Worm (Caenorhabditis elegans) whole organism, L3 larva: ENCODE measurements around the gene W04G3.11.

Source experiments
- R02D3.7 ChIP-seq: fragments of 150-350 bp; optimal IDR thresholded peaks from 2 replicates; lab custom pipeline; 2014; ENCODE audit warnings: missing biosample characterization, missing genetic modification characterization
- ZK546.5 ChIP-seq: sonication (generic microtip); optimal IDR thresholded peaks from 2 replicates; lab custom pipeline; 2017; ENCODE audit warnings: missing biosample characterization, missing genetic modification characterization
- aly-2 ChIP-seq: fragments of 150-350 bp; optimal IDR thresholded peaks from 2 replicates; lab custom pipeline; 2014; ENCODE audit warnings: missing biosample characterization, missing genetic modification characterization
- ceh-28 ChIP-seq: fragments of 150-350 bp; optimal IDR thresholded peaks from 2 replicates; lab custom pipeline; 2014; ENCODE audit warnings: missing biosample characterization, missing genetic modification reagents, missing genetic modification characterization
- ceh-82 ChIP-seq: fragments of 150-350 bp; optimal IDR thresholded peaks from 2 replicates; lab custom pipeline; 2014; ENCODE audit warnings: missing biosample characterization, missing genetic modification characterization
- ceh-9 ChIP-seq: sonication (generic microtip); optimal IDR thresholded peaks from 2 replicates; lab custom pipeline; 2018; ENCODE audit warnings: missing biosample characterization, missing genetic modification characterization
- daf-12 ChIP-seq: fragments of 150-350 bp; optimal IDR thresholded peaks from 2 replicates; lab custom pipeline; 2014; ENCODE audit warnings: missing biosample characterization, missing genetic modification reagents, missing genetic modification characterization
- egl-27 ChIP-seq: sonication (generic microtip); optimal IDR thresholded peaks from 4 replicates; lab custom pipeline; 2017; ENCODE audit warnings: missing biosample characterization, missing genetic modification reagents, missing genetic modification characterization
- elt-1 ChIP-seq: fragments of 150-350 bp; optimal IDR thresholded peaks from 2 replicates; lab custom pipeline; 2014; ENCODE audit warnings: missing biosample characterization, missing genetic modification characterization
- elt-2 ChIP-seq: sonication (generic microtip); optimal IDR thresholded peaks from 2 replicates; lab custom pipeline; 2016; ENCODE audit warnings: missing genetic modification reagents, mild to moderate bottlenecking, missing genetic modification characterization, missing compliant biosample characterization
- elt-3 ChIP-seq, 3 experiments: fragments of 150-350 bp in 1 of 3; sonication (generic microtip) in 2 of 3; optimal IDR thresholded peaks; 2 replicates in 2 of 3; 4 replicates in 1 of 3; lab custom pipeline; 2014 to 2017; ENCODE audit warnings: missing biosample characterization in 3 of 3, missing genetic modification characterization in 3 of 3
- eor-1 ChIP-seq, 2 experiments: fragments of 150-350 bp; optimal IDR thresholded peaks; 2 replicates each; lab custom pipeline; 2014 to 2018; ENCODE audit warnings: missing biosample characterization in 2 of 2, missing genetic modification characterization in 2 of 2
- fkh-10 ChIP-seq: sonication (generic microtip); optimal IDR thresholded peaks from 2 replicates; lab custom pipeline; 2017; ENCODE audit warnings: missing biosample characterization, missing genetic modification reagents, missing genetic modification characterization
- fkh-2 ChIP-seq: fragments of 150-350 bp; optimal IDR thresholded peaks from 2 replicates; lab custom pipeline; 2014; ENCODE audit warnings: missing biosample characterization, missing genetic modification reagents, missing genetic modification characterization
- fos-1 ChIP-seq: fragments of 150-350 bp; optimal IDR thresholded peaks from 2 replicates; lab custom pipeline; 2014; ENCODE audit warnings: missing biosample characterization, missing genetic modification characterization
- hmg-11 ChIP-seq: sonication (generic microtip); optimal IDR thresholded peaks from 2 replicates; lab custom pipeline; 2016; ENCODE audit warnings: missing genetic modification characterization, missing compliant biosample characterization
- jun-1 ChIP-seq: fragments of 150-350 bp; optimal IDR thresholded peaks from 2 replicates; lab custom pipeline; 2014; ENCODE audit warnings: missing biosample characterization, missing genetic modification reagents, missing genetic modification characterization
- lin-15B ChIP-seq: fragments of 150-350 bp; optimal IDR thresholded peaks from 2 replicates; lab custom pipeline; 2014; ENCODE audit warnings: missing biosample characterization, missing genetic modification characterization
- lin-39 ChIP-seq: fragments of 150-350 bp; optimal IDR thresholded peaks from 2 replicates; lab custom pipeline; 2018; ENCODE audit warnings: missing biosample characterization, missing genetic modification reagents, missing genetic modification characterization
- lsy-12 ChIP-seq: sonication (generic microtip); optimal IDR thresholded peaks from 2 replicates; lab custom pipeline; 2016; ENCODE audit warnings: mild to moderate bottlenecking, missing genetic modification characterization, missing compliant biosample characterization
- mdl-1 ChIP-seq: fragments of 150-350 bp; optimal IDR thresholded peaks from 2 replicates; lab custom pipeline; 2014; ENCODE audit warnings: missing biosample characterization, missing genetic modification characterization
- mml-1 ChIP-seq: fragments of 150-350 bp; sonication (generic microtip); optimal IDR thresholded peaks from 3 replicates; lab custom pipeline; 2014; ENCODE audit warnings: missing biosample characterization, missing genetic modification characterization
- nfya-1 ChIP-seq: sonication (generic microtip); optimal IDR thresholded peaks from 2 replicates; lab custom pipeline; 2017; ENCODE audit warnings: missing genetic modification characterization, mild to moderate bottlenecking, missing compliant biosample characterization, antibody characterized with exemption, moderate library complexity; ENCODE audit not compliant: insufficient read depth
- nhr-11 ChIP-seq: fragments of 150-350 bp; optimal IDR thresholded peaks from 2 replicates; lab custom pipeline; 2014; ENCODE audit warnings: missing biosample characterization, missing genetic modification characterization
- nhr-23 ChIP-seq: fragments of 150-350 bp; optimal IDR thresholded peaks from 2 replicates; lab custom pipeline; 2014; ENCODE audit warnings: missing biosample characterization, missing genetic modification reagents, missing genetic modification characterization
- nhr-25 ChIP-seq: sonication (generic microtip); optimal IDR thresholded peaks from 2 replicates; lab custom pipeline; 2017; ENCODE audit warnings: missing biosample characterization, missing genetic modification characterization
- nhr-28 ChIP-seq: fragments of 150-350 bp; optimal IDR thresholded peaks from 2 replicates; lab custom pipeline; 2014; ENCODE audit warnings: missing biosample characterization, missing genetic modification characterization
- nhr-43 ChIP-seq: sonication (generic microtip); optimal IDR thresholded peaks from 2 replicates; lab custom pipeline; 2016; ENCODE audit warnings: mild to moderate bottlenecking, missing genetic modification characterization, missing compliant biosample characterization; ENCODE audit not compliant: poor library complexity, severe bottlenecking
- nhr-67 ChIP-seq: fragments of 150-350 bp; optimal IDR thresholded peaks from 2 replicates; lab custom pipeline; 2014; ENCODE audit warnings: missing biosample characterization, missing genetic modification characterization
- nhr-76 ChIP-seq: fragments of 150-350 bp; sonication (generic microtip); optimal IDR thresholded peaks from 5 replicates; lab custom pipeline; 2014; ENCODE audit warnings: missing biosample characterization, missing genetic modification characterization
- nhr-77 ChIP-seq: fragments of 150-350 bp; optimal IDR thresholded peaks from 2 replicates; lab custom pipeline; 2014; ENCODE audit warnings: missing biosample characterization, missing genetic modification characterization
- pha-4 ChIP-seq: fragments of 150-350 bp; optimal IDR thresholded peaks from 2 replicates; lab custom pipeline; 2014; ENCODE audit warnings: missing biosample characterization, missing genetic modification reagents, missing genetic modification characterization
- pqm-1 ChIP-seq: fragments of 150-350 bp; optimal IDR thresholded peaks from 2 replicates; lab custom pipeline; 2017; ENCODE audit warnings: missing biosample characterization, missing genetic modification characterization, inconsistent platforms
- sea-2 ChIP-seq: fragments of 150-350 bp; sonication (generic microtip); optimal IDR thresholded peaks from 4 replicates; lab custom pipeline; 2014; ENCODE audit warnings: missing biosample characterization, missing genetic modification reagents, missing genetic modification characterization
- skn-1 ChIP-seq: fragments of 150-350 bp; optimal IDR thresholded peaks from 2 replicates; lab custom pipeline; 2014; ENCODE audit warnings: missing biosample characterization, missing genetic modification characterization
- snpc-4 ChIP-seq: fragments of 150-350 bp; optimal IDR thresholded peaks from 2 replicates; lab custom pipeline; 2014; ENCODE audit warnings: missing biosample characterization, missing genetic modification characterization
- tbx-2 ChIP-seq: sonication (generic microtip); optimal IDR thresholded peaks from 2 replicates; lab custom pipeline; 2016; ENCODE audit warnings: mild to moderate bottlenecking, missing genetic modification characterization, missing compliant biosample characterization
- unc-39 ChIP-seq: sonication (generic microtip); optimal IDR thresholded peaks from 4 replicates; lab custom pipeline; 2017; ENCODE audit warnings: missing biosample characterization, missing genetic modification characterization
- zag-1 ChIP-seq: fragments of 150-350 bp; optimal IDR thresholded peaks from 2 replicates; lab custom pipeline; 2014; ENCODE audit warnings: missing biosample characterization, missing genetic modification characterization
- ztf-4 ChIP-seq: fragments of 150-350 bp; optimal IDR thresholded peaks from 2 replicates; lab custom pipeline; 2014; ENCODE audit warnings: missing biosample characterization, missing genetic modification characterization

The W04G3.11 gene

DNA sequence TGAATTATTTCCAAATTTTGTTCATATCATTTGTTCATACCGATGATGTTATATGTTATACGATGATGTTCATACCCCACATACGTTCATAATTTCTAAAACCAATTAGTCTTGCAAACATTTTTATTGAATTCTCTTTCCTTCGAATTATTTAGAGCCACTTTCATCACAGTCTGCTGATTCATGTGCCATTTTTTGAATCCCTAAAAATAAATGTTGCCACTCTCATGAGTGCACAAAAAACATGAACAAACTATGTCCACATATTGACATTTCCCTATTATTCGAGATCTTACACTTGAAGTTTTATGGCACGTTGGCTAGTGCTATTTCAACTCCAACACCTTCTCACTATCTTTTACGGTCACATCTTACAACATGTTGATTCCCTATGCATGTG, 18.1 kb downstream of the W04G3.11 start, which contains the start of gene clc-17:
Gene clc-17 (plus strand): TSS at position 301 of the 400 bp plus-strand sequence.
- TF ChIP-seq ztf-4 (tag; lab: Kevin White, UChicago) (no peak), unc-39 (tag; lab: Kevin White, UChicago) (no peak), hmg-11 (tag; lab: Kevin White, UChicago) (no peak)
- TF ChIP-seq, all 47 proteins: peak for 0

DNA sequence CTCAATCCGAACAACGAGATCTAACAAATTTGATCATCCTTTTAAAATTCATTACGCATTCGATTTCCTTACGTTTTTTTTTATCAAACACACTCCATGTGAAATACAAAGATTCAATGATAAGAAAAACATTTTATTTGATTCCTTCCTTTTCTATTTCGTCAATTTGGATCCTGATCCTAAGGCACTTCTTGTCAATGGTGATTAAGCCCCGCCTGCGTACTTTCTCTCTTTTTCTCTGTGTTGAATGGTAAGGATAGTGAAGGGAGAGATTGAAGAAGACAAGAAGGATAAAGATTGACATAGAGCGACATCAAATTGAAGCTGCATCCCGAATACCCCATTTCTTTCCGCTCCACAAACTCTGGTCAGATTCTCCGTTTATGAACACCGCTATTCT, 20.2 kb downstream of the W04G3.11 start, which contains the start of gene grd-1:
Gene grd-1 (plus strand): TSS at position 241 of the 400 bp plus-strand sequence.
- TF ChIP-seq R02D3.7 (tag; lab: Kevin White, UChicago) (no peak), nhr-76 (tag; lab: Kevin White, UChicago) (no peak), nhr-67 (no peak), lin-15B (tag; lab: Kevin White, UChicago) (no peak), ceh-28 (tag; lab: Kevin White, UChicago) (no peak), elt-3 (tag; optimal IDR thresholded peaks at IDR 0.05; lab: Kevin White, UChicago) (no peak), fos-1 (tag; lab: Kevin White, UChicago) (no peak), skn-1 (tag; lab: Kevin White, UChicago) (no peak), nhr-43 (tag; lab: Kevin White, UChicago) (no peak), eor-1 (tag; optimal IDR thresholded peaks at IDR 0.05; lab: Kevin White, UChicago) (no peak), snpc-4 (no peak), nfya-1 (no peak), nhr-77 (tag; lab: Kevin White, UChicago) (no peak), lsy-12 (no peak), fkh-2 (tag; lab: Kevin White, UChicago) (no peak), egl-27 (tag; lab: Kevin White, UChicago) (no peak), nhr-11 (tag; lab: Kevin White, UChicago) (no peak), hmg-11 (tag; lab: Kevin White, UChicago) (no peak)

ce11 chrX:11114420-11114819, 25.4 kb downstream of the W04G3.11 start:
- TF ChIP-seq R02D3.7 (tag; lab: Kevin White, UChicago) (no peak), hmg-11 (tag; lab: Kevin White, UChicago) (no peak), unc-39 (tag; lab: Kevin White, UChicago) (no peak), zag-1 (tag; lab: Kevin White, UChicago) (no peak), fkh-2 (tag; lab: Kevin White, UChicago) (no peak), nhr-76 (tag; lab: Kevin White, UChicago) (no peak), jun-1 (tag; lab: Kevin White, UChicago) (no peak), aly-2 (tag; lab: Kevin White, UChicago) (no peak)
- TF ChIP-seq, all 47 proteins: peak for 0

DNA sequence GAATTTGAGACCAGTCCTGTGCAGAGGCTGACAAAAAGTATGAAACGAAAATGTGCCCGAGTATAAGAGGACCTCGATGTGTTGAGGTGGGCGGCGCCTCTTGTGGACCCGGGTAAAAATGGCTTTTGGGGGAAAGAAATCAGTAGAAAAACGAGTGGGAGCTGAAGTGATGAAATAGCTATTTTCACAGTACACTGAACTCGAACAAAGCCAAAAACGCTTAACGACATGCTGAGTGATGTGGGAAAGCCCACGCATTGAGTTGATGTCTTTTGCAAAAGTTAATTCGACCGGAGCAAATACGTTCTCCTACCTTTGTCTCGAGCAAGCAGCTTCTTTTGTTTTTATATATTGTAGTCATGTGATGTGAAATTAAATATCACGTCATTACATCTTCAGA, 27.7 kb downstream of the W04G3.11 start, which contains the start of gene nlp-66:
Gene nlp-66 (minus strand): TSS at position 101 of the 400 bp plus-strand sequence.
- TF ChIP-seq fos-1 (tag; lab: Kevin White, UChicago) = no peak
- no peak for TF ChIP-seq snpc-4
- no peak for TF ChIP-seq ZK546.5 (tag; lab: Kevin White, UChicago)
- TF ChIP-seq mml-1 (tag; lab: Kevin White, UChicago) = no peak
- no peak for TF ChIP-seq egl-27 (tag; lab: Kevin White, UChicago)
- TF ChIP-seq ceh-82 (tag; lab: Kevin White, UChicago) = no peak
- no peak for TF ChIP-seq tbx-2
- no peak for TF ChIP-seq skn-1 (tag; lab: Kevin White, UChicago)
- no peak for TF ChIP-seq sea-2
- no peak for TF ChIP-seq elt-1 (tag; lab: Kevin White, UChicago)
- TF ChIP-seq nhr-28 = no peak
- no peak for TF ChIP-seq pqm-1 (tag; lab: Kevin White, UChicago)
- no peak for TF ChIP-seq ceh-28 (tag; lab: Kevin White, UChicago)
- TF ChIP-seq nhr-25 (tag; lab: Kevin White, UChicago) = no peak
- TF ChIP-seq nhr-43 (tag; lab: Kevin White, UChicago) = no peak
- no peak for TF ChIP-seq ceh-9
- TF ChIP-seq, all 47 proteins: peak for 0

ce11 chrX:11120808-11121207, 31.8 kb downstream of the W04G3.11 start, which contains the start of gene R08B4.3:
Gene R08B4.3, minus strand, starts transcription at chrX:11121005.
- TF ChIP-seq nhr-67 = no peak
- TF ChIP-seq daf-12 (tag; lab: Kevin White, UChicago) = no peak
- no peak for TF ChIP-seq unc-39 (tag; lab: Kevin White, UChicago)
- TF ChIP-seq elt-1 (tag; lab: Kevin White, UChicago) = no peak
- TF ChIP-seq pha-4 (tag; lab: Kevin White, UChicago) = no peak
- no peak for TF ChIP-seq lsy-12
- no peak for TF ChIP-seq elt-3 (tag; optimal IDR thresholded peaks at IDR 0.05; lab: Kevin White, UChicago)
- TF ChIP-seq mdl-1 (tag; lab: Kevin White, UChicago) = no peak
- TF ChIP-seq nhr-23 = no peak
- TF ChIP-seq eor-1 (tag; optimal IDR thresholded peaks at IDR 0.05; lab: Kevin White, UChicago) = no peak
- no peak for TF ChIP-seq skn-1 (tag; lab: Kevin White, UChicago)
- TF ChIP-seq fkh-10 (GFP tag; lab: Kevin White, UChicago) = no peak
- TF ChIP-seq lin-39 (tag; lab: Kevin White, UChicago) = no peak
- TF ChIP-seq nfya-1 = no peak
- no peak for TF ChIP-seq elt-2 (tag; lab: Kevin White, UChicago)
